Worm (Caenorhabditis elegans) whole organism, L1 larva: ENCODE results near the gene F47E1.2.
"Not testable (repeated sequence)": the region's sequence is repeated elsewhere in the genome, so short reads cannot be mapped to it uniquely, and the experiment has no call there.

Experiments
- C16A3.4 ChIP-seq: fragments of 150-350 bp; optimal IDR thresholded peaks from 2 replicates; lab custom pipeline; 2014; ENCODE audit warnings: missing biosample characterization, missing genetic modification characterization
- F16B12.6 ChIP-seq: fragments of 150-350 bp; optimal IDR thresholded peaks from 2 replicates; lab custom pipeline; 2014; ENCODE audit warnings: missing biosample characterization, missing genetic modification characterization
- alr-1 ChIP-seq: fragments of 200-800 bp; sonication (Bioruptor generic); optimal IDR thresholded peaks from 2 replicates; lab custom pipeline; 2018; ENCODE audit warnings: borderline replicate concordance, mild to moderate bottlenecking, missing genetic modification characterization, missing compliant biosample characterization
- aly-2 ChIP-seq: fragments of 150-350 bp; optimal IDR thresholded peaks from 2 replicates; lab custom pipeline; 2014; ENCODE audit warnings: missing biosample characterization, missing genetic modification characterization
- blmp-1 ChIP-seq: fragments of 150-350 bp; optimal IDR thresholded peaks from 2 replicates; lab custom pipeline; 2014; ENCODE audit warnings: missing biosample characterization, missing genetic modification characterization
- ceh-82 ChIP-seq, 3 experiments: fragments of 150-350 bp in 1 of 3; sonication (generic microtip) in 2 of 3; optimal IDR thresholded peaks; 2 replicates each; lab custom pipeline; 2014 to 2017; ENCODE audit warnings: missing biosample characterization in 3 of 3, missing genetic modification characterization in 3 of 3
- ceh-90 ChIP-seq: sonication (generic microtip); optimal IDR thresholded peaks from 2 replicates; lab custom pipeline; 2016; ENCODE audit warnings: missing genetic modification characterization, missing compliant biosample characterization
- ces-1 ChIP-seq: fragments of 150-350 bp; optimal IDR thresholded peaks from 2 replicates; lab custom pipeline; 2014; ENCODE audit warnings: missing biosample characterization, missing genetic modification reagents, missing genetic modification characterization
- dpl-1 ChIP-seq, 3 experiments: fragments of 150-350 bp in 2 of 3; sonication (generic microtip) in 1 of 3; optimal IDR thresholded peaks; 2 replicates each; lab custom pipeline; 2014 to 2017; ENCODE audit warnings: missing biosample characterization in 3 of 3, missing genetic modification characterization in 3 of 3, missing genetic modification reagents in 3 of 3
- dsc-1 ChIP-seq: sonication (generic microtip); optimal IDR thresholded peaks from 2 replicates; lab custom pipeline; 2016; ENCODE audit warnings: mild to moderate bottlenecking, missing genetic modification characterization, missing compliant biosample characterization
- efl-1 ChIP-seq, 4 experiments: fragments of 150-350 bp; optimal IDR thresholded peaks in 3 of 4; peaks in 1 of 4; 1 replicate in 1 of 4; 2 replicates in 3 of 4; lab custom pipeline; 2014; ENCODE audit warnings: missing biosample characterization in 2 of 4, missing genetic modification characterization in 2 of 4, missing genetic modification reagents in 2 of 4
- egl-13 ChIP-seq: sonication (generic microtip); optimal IDR thresholded peaks from 2 replicates; lab custom pipeline; 2016; ENCODE audit warnings: missing genotype, missing genetic modification reagents, missing genetic modification characterization, missing compliant biosample characterization
- egl-27 ChIP-seq, 2 experiments: fragments of 150-350 bp in 1 of 2; sonication (generic microtip); optimal IDR thresholded peaks; 3 replicates each; lab custom pipeline; 2017 to 2018; ENCODE audit warnings: missing biosample characterization in 2 of 2, missing genetic modification characterization in 2 of 2, missing genetic modification reagents in 2 of 2
- elt-2 ChIP-seq: sonication (generic microtip); optimal IDR thresholded peaks from 2 replicates; lab custom pipeline; 2016; ENCODE audit warnings: missing genetic modification characterization, mild to moderate bottlenecking, inconsistent platforms, missing compliant biosample characterization, missing genetic modification reagents
- elt-3 ChIP-seq, 6 experiments: fragments of 150-350 bp in 1 of 6; sonication (generic microtip); optimal IDR thresholded peaks; 2 replicates each; lab custom pipeline; 2017 to 2018; ENCODE audit warnings: missing biosample characterization in 6 of 6, missing genetic modification characterization in 6 of 6, inconsistent platforms in 1 of 6
- fkh-10 ChIP-seq: sonication (generic microtip); optimal IDR thresholded peaks from 2 replicates; lab custom pipeline; 2017; ENCODE audit warnings: missing biosample characterization, missing genetic modification reagents, missing genetic modification characterization
- hlh-4 ChIP-seq: sonication (generic microtip); optimal IDR thresholded peaks from 2 replicates; lab custom pipeline; 2016; ENCODE audit warnings: mild to moderate bottlenecking, missing genetic modification characterization, missing compliant biosample characterization
- hpl-2 ChIP-seq: fragments of 150-350 bp; optimal IDR thresholded peaks from 2 replicates; lab custom pipeline; 2014; ENCODE audit warnings: missing biosample characterization, missing genetic modification reagents, missing genetic modification characterization
- irx-1 ChIP-seq: sonication (generic microtip); optimal IDR thresholded peaks from 2 replicates; lab custom pipeline; 2016; ENCODE audit warnings: missing genetic modification characterization, missing compliant biosample characterization
- lin-14 ChIP-seq: fragments of 200-800 bp; sonication (Bioruptor generic); optimal IDR thresholded peaks from 2 replicates; lab custom pipeline; 2018; ENCODE audit warnings: mild to moderate bottlenecking, missing genetic modification characterization, moderate library complexity, missing compliant biosample characterization
- lin-39 ChIP-seq: fragments of 150-350 bp; optimal IDR thresholded peaks from 2 replicates; lab custom pipeline; 2014; ENCODE audit warnings: missing biosample characterization, missing genetic modification reagents, missing genetic modification characterization
- lir-3 ChIP-seq: sonication (generic microtip); optimal IDR thresholded peaks from 2 replicates; lab custom pipeline; 2016; ENCODE audit warnings: mild to moderate bottlenecking, missing genetic modification characterization, moderate library complexity, missing compliant biosample characterization; ENCODE audit not compliant: poor library complexity
- lsy-2 ChIP-seq, 2 experiments: fragments of 150-350 bp; optimal IDR thresholded peaks; 2 replicates each; lab custom pipeline; 2014; ENCODE audit warnings: missing biosample characterization in 2 of 2, missing genetic modification characterization in 2 of 2
- mab-9 ChIP-seq: fragments of 200-800 bp; sonication (Bioruptor generic); IDR thresholded peaks from 2 replicates; pipeline ENCODE4 v1.3.6; 2022; ENCODE audit warnings: missing genetic modification reagents, missing genetic modification characterization, missing compliant biosample characterization
- mdl-1 ChIP-seq, 2 experiments: fragments of 150-350 bp; optimal IDR thresholded peaks; 2 replicates each; lab custom pipeline; 2014 to 2017; ENCODE audit warnings: missing biosample characterization in 2 of 2, missing genetic modification characterization in 2 of 2, inconsistent platforms in 1 of 2
- mef-2 ChIP-seq: fragments of 150-350 bp; optimal IDR thresholded peaks from 2 replicates; lab custom pipeline; 2014; ENCODE audit warnings: missing biosample characterization, missing genetic modification characterization
- nhr-237 ChIP-seq: fragments of 150-350 bp; optimal IDR thresholded peaks from 2 replicates; lab custom pipeline; 2014; ENCODE audit warnings: missing biosample characterization, missing genetic modification characterization
- nhr-28 ChIP-seq: fragments of 150-350 bp; optimal IDR thresholded peaks from 2 replicates; lab custom pipeline; 2014; ENCODE audit warnings: missing biosample characterization, missing genetic modification characterization
- nhr-47 ChIP-seq: sonication (generic microtip); optimal IDR thresholded peaks from 2 replicates; lab custom pipeline; 2016; ENCODE audit warnings: mild to moderate bottlenecking, missing genetic modification characterization, moderate library complexity, missing compliant biosample characterization
- nhr-84 ChIP-seq: sonication (generic microtip); optimal IDR thresholded peaks from 2 replicates; lab custom pipeline; 2017; ENCODE audit warnings: missing biosample characterization, missing genetic modification characterization
- nhr-85 ChIP-seq: sonication (generic microtip); peaks from one replicate; lab custom pipeline; 2016; ENCODE audit warnings: missing genetic modification characterization, inconsistent platforms, missing compliant biosample characterization
- skn-1 ChIP-seq: fragments of 150-350 bp; optimal IDR thresholded peaks from 2 replicates; lab custom pipeline; 2014; ENCODE audit warnings: missing biosample characterization, missing genetic modification characterization
- sox-4 ChIP-seq: sonication (generic microtip); optimal IDR thresholded peaks from 2 replicates; lab custom pipeline; 2016; ENCODE audit warnings: missing genetic modification characterization, missing compliant biosample characterization
- sptf-1 ChIP-seq: fragments of 150-350 bp; optimal IDR thresholded peaks from 2 replicates; lab custom pipeline; 2014; ENCODE audit warnings: missing biosample characterization, missing genetic modification characterization
- sup-37 ChIP-seq: fragments of 200-800 bp; sonication (Bioruptor generic); optimal IDR thresholded peaks from 2 replicates; lab custom pipeline; 2018; ENCODE audit warnings: mild to moderate bottlenecking, missing genetic modification characterization, missing compliant biosample characterization
- tbx-2 ChIP-seq: sonication (generic microtip); optimal IDR thresholded peaks from 2 replicates; lab custom pipeline; 2016; ENCODE audit warnings: missing genetic modification characterization, missing compliant biosample characterization
- unc-130 ChIP-seq: fragments of 150-350 bp; optimal IDR thresholded peaks from 2 replicates; lab custom pipeline; 2017; ENCODE audit warnings: missing biosample characterization, missing genetic modification characterization, inconsistent platforms
- unc-30 ChIP-seq: sonication (generic microtip); optimal IDR thresholded peaks from 2 replicates; lab custom pipeline; 2017; ENCODE audit warnings: missing biosample characterization, missing genetic modification characterization
- unc-86 ChIP-seq: sonication (generic microtip); optimal IDR thresholded peaks from 2 replicates; lab custom pipeline; 2016; ENCODE audit warnings: missing genetic modification characterization, missing compliant biosample characterization
- unc-98 ChIP-seq: fragments of 200-800 bp; sonication (Bioruptor generic); IDR thresholded peaks from 2 replicates; pipeline ENCODE4 v1.3.6; 2022; ENCODE audit warnings: missing genetic modification characterization, missing compliant biosample characterization
- xbp-1 ChIP-seq: sonication (generic microtip); optimal IDR thresholded peaks from 2 replicates; lab custom pipeline; 2016; ENCODE audit warnings: missing genetic modification characterization, missing compliant biosample characterization
- zag-1 ChIP-seq: fragments of 150-350 bp; optimal IDR thresholded peaks from 2 replicates; lab custom pipeline; 2014; ENCODE audit warnings: missing biosample characterization, missing genetic modification characterization
- zip-4 ChIP-seq: fragments of 200-800 bp; sonication (Bioruptor generic); optimal IDR thresholded peaks from 2 replicates; lab custom pipeline; 2018; ENCODE audit warnings: mild to moderate bottlenecking, missing genetic modification characterization, moderate library complexity, missing compliant biosample characterization
- ztf-4 ChIP-seq: fragments of 150-350 bp; optimal IDR thresholded peaks from 2 replicates; lab custom pipeline; 2014; ENCODE audit warnings: missing biosample characterization, missing genetic modification characterization

F47E1.2 gene

ce11 chrX:9085864-9086263 lies 28.4 kb downstream of the F47E1.2 start (continued):
- TF ChIP-seq sup-37 (GFP tag; lab: Kevin White, UChicago), result no peak
- TF ChIP-seq nhr-84 (tag; lab: Kevin White, UChicago), result no peak
- TF ChIP-seq dpl-1 (GFP tag; optimal IDR thresholded peaks at IDR 0.05; lab: Kevin White, UChicago), result no peak
- no peak for TF ChIP-seq F16B12.6
- TF ChIP-seq unc-130 (tag; lab: Kevin White, UChicago), result no peak
- no peak for TF ChIP-seq ztf-4 (tag; lab: Kevin White, UChicago)
- no peak for TF ChIP-seq lsy-2 (tag; optimal IDR thresholded peaks at IDR 0.05; lab: Kevin White, UChicago)
- TF ChIP-seq dsc-1 (tag; lab: Kevin White, UChicago), result no peak
- no peak for TF ChIP-seq mef-2
- no peak for TF ChIP-seq aly-2 (tag; lab: Kevin White, UChicago)
- no peak for TF ChIP-seq ceh-82 (tag; optimal IDR thresholded peaks at IDR 0.05; lab: Kevin White, UChicago)
- no peak for TF ChIP-seq lir-3 (tag; lab: Kevin White, UChicago)
- TF ChIP-seq elt-3 (tag; optimal IDR thresholded peaks at IDR 0.05; lab: Kevin White, UChicago), result no peak
- TF ChIP-seq egl-27 (tag; optimal IDR thresholded peaks at IDR 0.05; lab: Kevin White, UChicago), result no peak
- peak; percentile 36 for TF ChIP-seq irx-1 (tag; lab: Kevin White, UChicago)
- TF ChIP-seq, all 84 proteins: peak for 9

DNA sequence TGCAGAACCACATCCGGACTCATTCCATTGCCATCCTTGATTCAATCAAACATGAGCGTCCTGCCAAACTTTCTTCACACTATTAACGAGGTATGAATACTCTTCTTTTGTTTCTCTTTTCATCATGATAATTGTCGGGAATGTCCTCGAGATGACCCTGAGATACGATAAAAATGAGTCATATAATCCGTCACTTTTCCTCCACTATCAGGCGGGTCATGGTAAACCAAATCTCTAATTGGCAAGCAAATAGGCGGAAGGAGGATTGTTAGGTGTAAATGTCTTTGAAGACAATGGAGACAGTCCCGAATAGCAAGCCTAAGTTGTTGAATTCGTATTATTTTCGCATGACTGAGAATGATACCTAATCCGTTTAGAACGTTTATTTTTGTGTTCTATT lies 31.2 kb downstream of the F47E1.2 start:
- TF ChIP-seq lin-14 (GFP tag; lab: Kevin White, UChicago) (peak; percentile 42), nhr-28 (tag; lab: Kevin White, UChicago) (no peak), unc-30 (tag; lab: Kevin White, UChicago) (no peak), xbp-1 (no peak), egl-27 (tag; optimal IDR thresholded peaks at IDR 0.05; lab: Kevin White, UChicago) (no peak), unc-98 (GFP tag; lab: Robert Waterston, UW) (no peak), ces-1 (GFP tag; lab: Kevin White, UChicago) (no peak), zip-4 (GFP tag; lab: Kevin White, UChicago) (no peak), egl-13 (tag; lab: Kevin White, UChicago) (no peak), ztf-4 (tag; lab: Kevin White, UChicago) (no peak), blmp-1 (peak; percentile 60), hlh-4 (tag; lab: Kevin White, UChicago) (no peak), nhr-237 (tag; lab: Kevin White, UChicago) (no peak), ceh-90 (tag; lab: Kevin White, UChicago) (no peak), sptf-1 (tag; lab: Kevin White, UChicago) (no peak), dpl-1 (GFP tag; optimal IDR thresholded peaks at IDR 0.05; lab: Kevin White, UChicago) (no peak), zag-1 (tag; lab: Kevin White, UChicago) (no peak), nhr-85 (peak; percentile 75), C16A3.4 (tag; lab: Kevin White, UChicago) (no peak), mdl-1 (tag; optimal IDR thresholded peaks at IDR 0.05; lab: Kevin White, UChicago) (no peak)
- TF ChIP-seq, all 84 proteins: peak for 3

DNA sequence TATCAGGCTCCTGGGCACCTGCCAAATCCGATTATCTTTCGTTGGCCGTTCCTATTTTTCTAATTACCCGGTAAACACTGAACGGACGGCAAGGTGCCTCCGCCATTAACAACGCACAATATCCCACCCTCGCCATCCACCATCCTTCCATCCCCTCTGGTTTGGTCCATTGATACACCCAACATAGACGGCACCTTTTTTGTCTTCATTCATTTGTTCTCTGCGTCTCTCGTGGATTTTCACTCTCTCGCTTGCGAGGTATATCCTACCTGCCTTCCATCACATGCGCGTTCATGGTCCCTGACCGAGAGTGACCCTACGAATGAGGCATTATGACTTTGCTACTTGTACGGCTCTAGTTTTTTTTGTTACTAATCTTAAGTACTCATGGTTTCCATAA lies 32.1 kb downstream of the F47E1.2 start:
- no peak for TF ChIP-seq skn-1 (tag; lab: Kevin White, UChicago)
- no peak for TF ChIP-seq egl-13 (tag; lab: Kevin White, UChicago)
- no peak for TF ChIP-seq sox-4 (tag; lab: Kevin White, UChicago)
- TF ChIP-seq ceh-82 (tag; optimal IDR thresholded peaks at IDR 0.05; lab: Kevin White, UChicago), result no peak

- not testable (repeated sequence) for TF ChIP-seq efl-1 (optimal IDR thresholded peaks at IDR 0.05; lab: Kevin White, UChicago)
- TF ChIP-seq efl-1 (GFP tag; optimal IDR thresholded peaks at IDR 0.05 in 1 of 2; lab: Kevin White, UChicago), result peak in 1 of 2 experiments; percentile 79
Observed at ce11 chrX:9090562-9090961, 33.1 kb downstream of the F47E1.2 start.

- peak; percentile 6 for TF ChIP-seq tbx-2 (tag; lab: Kevin White, UChicago)
- no peak for TF ChIP-seq alr-1 (tag; lab: Kevin White, UChicago)
- TF ChIP-seq sox-4 (tag; lab: Kevin White, UChicago), result no peak
- no peak for TF ChIP-seq mef-2
- peak; percentile 78 for TF ChIP-seq nhr-47 (tag; lab: Kevin White, UChicago)
- peak; percentile 14 to 66 (median 31) for TF ChIP-seq ceh-82 (tag; optimal IDR thresholded peaks at IDR 0.05; lab: Kevin White, UChicago)
- TF ChIP-seq blmp-1, result no peak
- TF ChIP-seq ztf-4 (tag; lab: Kevin White, UChicago), result no peak
- TF ChIP-seq ces-1 (GFP tag; lab: Kevin White, UChicago), result no peak
- TF ChIP-seq elt-2 (tag; lab: Kevin White, UChicago), result peak; percentile 15
- TF ChIP-seq lin-39, result peak; percentile 10
- peak; percentile 63 for TF ChIP-seq lin-14 (GFP tag; lab: Kevin White, UChicago)
- TF ChIP-seq unc-86, result no peak
- TF ChIP-seq fkh-10, result peak; percentile 30
- TF ChIP-seq mab-9 (GFP tag; lab: Robert Waterston, UW), result no peak
- TF ChIP-seq C16A3.4 (tag; lab: Kevin White, UChicago), result peak; percentile 53
- no peak for TF ChIP-seq hpl-2
Observed at ce11 chrX:9091380-9091779, 33.9 kb downstream of the F47E1.2 start.
